Worm (Caenorhabditis elegans) whole organism, late embryonic: ENCODE data around the gene C23H3.5.

Experiments
- C08G9.2 ChIP-seq: sonication (generic microtip); optimal IDR thresholded peaks from 2 replicates; lab custom pipeline; 2016; ENCODE audit warnings: mild to moderate bottlenecking, missing genetic modification characterization, moderate library complexity, missing compliant biosample characterization
- ama-1 ChIP-seq: fragments of 150-350 bp; optimal IDR thresholded peaks from 2 replicates; lab custom pipeline; 2014
- ceh-14 ChIP-seq: sonication (generic microtip); optimal IDR thresholded peaks from 2 replicates; lab custom pipeline; 2016; ENCODE audit warnings: missing genotype, missing genetic modification characterization, missing compliant biosample characterization
- ceh-22 ChIP-seq: sonication (generic microtip); optimal IDR thresholded peaks from 2 replicates; lab custom pipeline; 2017; ENCODE audit warnings: missing biosample characterization, missing genetic modification characterization
- elt-2 ChIP-seq: sonication (generic microtip); optimal IDR thresholded peaks from 2 replicates; lab custom pipeline; 2016; ENCODE audit warnings: missing genetic modification reagents, missing genetic modification characterization, missing compliant biosample characterization
- hlh-13 ChIP-seq: fragments of 200-800 bp; sonication (Bioruptor generic); optimal IDR thresholded peaks from 2 replicates; lab custom pipeline; 2018; ENCODE audit warnings: mild to moderate bottlenecking, missing genetic modification characterization, missing compliant biosample characterization
- lin-11 ChIP-seq: fragments of 200-800 bp; sonication (Bioruptor generic); optimal IDR thresholded peaks from 2 replicates; lab custom pipeline; 2018; ENCODE audit warnings: mild to moderate bottlenecking, missing genetic modification characterization, missing compliant biosample characterization
- mec-3 ChIP-seq: sonication (generic microtip); optimal IDR thresholded peaks from 2 replicates; lab custom pipeline; 2016; ENCODE audit warnings: borderline replicate concordance, missing genetic modification characterization, missing compliant biosample characterization
- nhr-11 ChIP-seq: fragments of 150-350 bp; optimal IDR thresholded peaks from 2 replicates; lab custom pipeline; 2014; ENCODE audit warnings: missing biosample characterization, missing genetic modification characterization
- pha-4 ChIP-seq: fragments of 150-350 bp; optimal IDR thresholded peaks from 2 replicates; lab custom pipeline; 2018; ENCODE audit warnings: missing biosample characterization, missing genetic modification reagents, missing genetic modification characterization
- pqm-1 ChIP-seq: sonication (generic microtip); optimal IDR thresholded peaks from 2 replicates; lab custom pipeline; 2016; ENCODE audit warnings: missing genetic modification characterization, missing compliant biosample characterization
- sox-2 ChIP-seq: fragments of 200-800 bp; sonication (Bioruptor generic); IDR thresholded peaks from 2 replicates; pipeline ENCODE4 v1.3.6; 2022; ENCODE audit warnings: missing genetic modification reagents, missing genetic modification characterization, missing compliant biosample characterization

DNA sequence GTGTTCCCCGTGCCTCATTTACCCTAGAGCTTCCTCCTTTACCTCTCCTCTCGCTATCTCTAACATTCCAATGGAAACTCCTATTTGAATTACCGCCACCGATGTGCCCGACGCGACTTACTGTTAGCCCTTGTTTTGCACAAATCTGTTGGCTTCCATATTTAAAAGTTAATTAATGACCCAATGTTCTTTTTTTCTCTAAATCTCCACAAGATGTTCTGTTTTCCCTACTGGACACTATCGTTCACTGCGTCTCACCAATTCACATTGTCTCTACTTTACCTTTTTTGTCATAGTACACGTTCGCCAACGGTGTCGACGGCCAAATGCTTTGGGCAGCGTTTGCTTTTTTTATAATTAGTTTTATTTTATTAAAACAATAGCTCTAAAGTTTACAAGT is 46.8 kb upstream of the C23H3.5 start:
- TF ChIP-seq mec-3, result no peak
- TF ChIP-seq hlh-13 (GFP tag; lab: Kevin White, UChicago), result no peak
- TF ChIP-seq ceh-14 (tag; lab: Kevin White, UChicago), result no peak
- TF ChIP-seq ama-1 (lab: Kevin White, UChicago), result no peak
- TF ChIP-seq lin-11 (tag; lab: Kevin White, UChicago), result no peak
- TF ChIP-seq C08G9.2, result no peak
- TF ChIP-seq nhr-11, result no peak
- TF ChIP-seq elt-2 (tag; lab: Kevin White, UChicago), result no peak
- no peak for TF ChIP-seq sox-2 (GFP tag; lab: Robert Waterston, UW)
- TF ChIP-seq pha-4 (tag; lab: Kevin White, UChicago), result no peak
- no peak for TF ChIP-seq ceh-22 (tag; lab: Kevin White, UChicago)
- TF ChIP-seq pqm-1, result no peak
